Worm (Caenorhabditis elegans): Measurements from ENCODE around the gene atfs-1.

DNA sequence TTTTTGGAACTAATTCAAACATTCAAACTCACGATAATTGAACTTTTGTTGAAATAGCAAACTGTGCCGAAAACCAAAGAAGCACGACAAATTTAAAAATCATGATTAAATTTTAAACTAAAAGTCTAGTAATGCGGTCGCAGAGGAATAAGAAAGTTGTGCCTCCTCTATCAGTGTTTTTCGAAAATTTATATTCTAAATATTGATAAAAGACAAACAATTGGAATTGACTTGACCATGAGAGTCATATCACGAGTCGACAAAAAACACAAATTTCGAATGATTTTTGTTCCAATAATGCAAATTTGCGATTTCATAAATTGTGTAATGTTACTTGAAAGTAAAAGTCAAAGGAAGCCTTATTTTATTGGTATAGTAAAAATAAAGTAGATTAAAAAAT, 32.8 kb upstream of the atfs-1 start, which contains the start of gene cest-1.2:
- TF ChIP-seq ama-1 (optimal IDR thresholded peaks at IDR 0.05) (no peak), ets-7 (tag; optimal IDR thresholded peaks at IDR 0.05) (no peak), hmbx-1 (tag; optimal IDR thresholded peaks at IDR 0.05) (no peak), F13C5.2 (tag; optimal IDR thresholded peaks at IDR 0.05) (no peak), hnd-1 (tag; optimal IDR thresholded peaks at IDR 0.05) (no peak), flt-1 (GFP tag; IDR thresholded peaks at IDR 0.05) (no peak), hmg-4 (GFP tag; optimal IDR thresholded peaks at IDR 0.05) (no peak), tra-4 (tag; optimal IDR thresholded peaks at IDR 0.05) (no peak), ceh-13 (GFP tag; optimal IDR thresholded peaks at IDR 0.05) (no peak)

Data from whole organism, early embryonic.